Fruit fly (Drosophila melanogaster) whole organism, embryonic: ENCODE results near the gene Cyp4d14.

Experiments
- Ada2b ChIP-seq: fragments of 200-800 bp; sonication (Bioruptor generic); IDR thresholded peaks from 2 replicates; pipeline ENCODE4 v1.3.6; 2022; ENCODE audit warnings: missing biosample characterization, missing genetic modification characterization
- Atf3 ChIP-seq: fragments of 200-800 bp; sonication (Bioruptor generic); optimal IDR thresholded peaks from 3 replicates; lab custom pipeline; 2016; ENCODE audit warnings: missing biosample characterization, missing genetic modification characterization
- Atf6 ChIP-seq: fragments of 200-800 bp; sonication (Bioruptor generic); IDR thresholded peaks from 2 replicates; pipeline ENCODE4 v1.3.6; 2022; ENCODE audit warnings: missing biosample characterization, missing genetic modification characterization
- BEAF-32 ChIP-seq: fragments of 200-800 bp; sonication (Bioruptor generic); optimal IDR thresholded peaks from 3 replicates; lab custom pipeline; 2017; ENCODE audit warnings: missing biosample characterization, missing genetic modification characterization, mild to moderate bottlenecking, moderate library complexity, missing genetic modification reagents
- CG10274 ChIP-seq: fragments of 200-800 bp; sonication (Bioruptor generic); optimal IDR thresholded peaks from 3 replicates; lab custom pipeline; 2017; ENCODE audit warnings: missing biosample characterization, mild to moderate bottlenecking, missing genetic modification characterization
- CG11723 ChIP-seq: fragments of 200-800 bp; sonication (Bioruptor generic); optimal IDR thresholded peaks from 2 replicates; lab custom pipeline; 2017; ENCODE audit warnings: missing biosample characterization, mild to moderate bottlenecking, missing genetic modification characterization
- CG13287 ChIP-seq: fragments of 200-800 bp; sonication (Bioruptor generic); IDR thresholded peaks from 2 replicates; pipeline ENCODE4 v1.3.6; 2022; ENCODE audit warnings: missing biosample characterization, missing genetic modification characterization; ENCODE audit not compliant: partially characterized antibody
- CG13296 ChIP-seq: fragments of 200-800 bp; sonication (Bioruptor generic); optimal IDR thresholded peaks from 3 replicates; lab custom pipeline; 2018; ENCODE audit warnings: missing biosample characterization, mild to moderate bottlenecking, missing genetic modification characterization
- CG15073 ChIP-seq: fragments of 200-800 bp; sonication (Bioruptor generic); optimal IDR thresholded peaks from 2 replicates; lab custom pipeline; 2016; ENCODE audit warnings: missing biosample characterization, missing genetic modification characterization
- CG15514 ChIP-seq: fragments of 200-800 bp; sonication (Bioruptor generic); optimal IDR thresholded peaks from 3 replicates; lab custom pipeline; 2017; ENCODE audit warnings: missing biosample characterization, missing genetic modification characterization, mild to moderate bottlenecking, moderate library complexity, missing genetic modification reagents
- CG16813 ChIP-seq: fragments of 200-800 bp; sonication (Bioruptor generic); IDR thresholded peaks from 3 replicates; pipeline ENCODE4 v1.3.6; 2022; ENCODE audit warnings: missing biosample characterization, missing genetic modification characterization; ENCODE audit not compliant: partially characterized antibody
- CG17328 ChIP-seq: fragments of 200-800 bp; sonication (Bioruptor generic); IDR thresholded peaks from 2 replicates; pipeline ENCODE4 v1.3.6; 2022; ENCODE audit warnings: missing biosample characterization, missing genetic modification characterization
- CG2116 ChIP-seq: fragments of 200-800 bp; sonication (Bioruptor generic); optimal IDR thresholded peaks from 3 replicates; lab custom pipeline; 2018; ENCODE audit warnings: missing biosample characterization, mild to moderate bottlenecking, missing genetic modification characterization
- CG31441 ChIP-seq: fragments of 200-800 bp; sonication (Bioruptor generic); IDR thresholded peaks from 2 replicates; pipeline ENCODE4 v1.3.6; 2022; ENCODE audit warnings: missing biosample characterization, missing genetic modification characterization
- CG34376 ChIP-seq: fragments of 200-800 bp; sonication (Bioruptor generic); optimal IDR thresholded peaks from 2 replicates; lab custom pipeline; 2018; ENCODE audit warnings: missing biosample characterization, mild to moderate bottlenecking, missing genetic modification characterization
- CG5953 ChIP-seq: fragments of 200-800 bp; sonication (Bioruptor generic); IDR thresholded peaks from 2 replicates; pipeline ENCODE4 v1.3.6; 2022; ENCODE audit warnings: missing biosample characterization, missing genetic modification characterization
- CG6791 ChIP-seq: fragments of 200-800 bp; sonication (Bioruptor generic); IDR thresholded peaks from 3 replicates; pipeline ENCODE4 v1.3.6; 2022; ENCODE audit warnings: missing biosample characterization, missing genetic modification characterization; ENCODE audit not compliant: partially characterized antibody
- CG7839 ChIP-seq: fragments of 200-800 bp; sonication (Bioruptor generic); optimal IDR thresholded peaks from 3 replicates; lab custom pipeline; 2018; ENCODE audit warnings: missing biosample characterization, mild to moderate bottlenecking, missing genetic modification characterization, moderate library complexity
- CG8290 ChIP-seq, 3 experiments: fragments of 200-800 bp; sonication (Bioruptor generic); optimal IDR thresholded peaks; 2 replicates each; lab custom pipeline; 2016 to 2019; ENCODE audit warnings: missing biosample characterization in 3 of 3, missing genetic modification characterization in 3 of 3, mild to moderate bottlenecking in 2 of 3, moderate library complexity in 1 of 3
- CHES-1-like ChIP-seq: fragments of 200-800 bp; sonication (Bioruptor generic); optimal IDR thresholded peaks from 2 replicates; lab custom pipeline; 2016; ENCODE audit warnings: missing biosample characterization, missing genetic modification characterization
- Dad ChIP-seq: fragments of 200-800 bp; sonication (Bioruptor generic); optimal IDR thresholded peaks from 3 replicates; lab custom pipeline; 2016; ENCODE audit warnings: missing biosample characterization, missing genetic modification characterization
- Dip2 ChIP-seq: fragments of 200-800 bp; sonication (Bioruptor generic); IDR thresholded peaks from 2 replicates; pipeline ENCODE4 v1.3.6; 2022; ENCODE audit warnings: missing biosample characterization, missing genetic modification characterization
- Dref ChIP-seq: fragments of 200-800 bp; sonication (Bioruptor generic); IDR thresholded peaks from 2 replicates; pipeline ENCODE4 v1.3.6; 2022; ENCODE audit warnings: missing biosample characterization, missing genetic modification characterization
- Fer1 ChIP-seq: fragments of 200-800 bp; sonication (Bioruptor generic); optimal IDR thresholded peaks from 2 replicates; lab custom pipeline; 2017; ENCODE audit warnings: missing biosample characterization, mild to moderate bottlenecking, missing genetic modification characterization
- Fer2 ChIP-seq: fragments of 200-800 bp; sonication (Bioruptor generic); optimal IDR thresholded peaks from 2 replicates; lab custom pipeline; 2018; ENCODE audit warnings: missing biosample characterization, mild to moderate bottlenecking, missing genetic modification characterization, moderate library complexity
- HHEX ChIP-seq: fragments of 200-800 bp; sonication (Bioruptor generic); optimal IDR thresholded peaks from 3 replicates; lab custom pipeline; 2017; ENCODE audit warnings: missing biosample characterization, mild to moderate bottlenecking, missing genetic modification characterization, missing genetic modification reagents
- HmgD ChIP-seq: fragments of 200-800 bp; sonication (Bioruptor generic); optimal IDR thresholded peaks from 3 replicates; lab custom pipeline; 2016; ENCODE audit warnings: missing biosample characterization, missing genetic modification characterization
- Myb ChIP-seq: fragments of 200-800 bp; sonication (Bioruptor generic); optimal IDR thresholded peaks from 2 replicates; lab custom pipeline; 2016; ENCODE audit warnings: missing biosample characterization, missing genetic modification characterization
- Nf-YC ChIP-seq: fragments of 200-800 bp; optimal IDR thresholded peaks from 3 replicates; lab custom pipeline; 2019; ENCODE audit warnings: missing biosample characterization, mild to moderate bottlenecking, missing genetic modification characterization, moderate library complexity
- Sry-δ ChIP-seq: fragments of 200-800 bp; sonication (Bioruptor generic); optimal IDR thresholded peaks from 2 replicates; lab custom pipeline; 2016; ENCODE audit warnings: missing biosample characterization, missing genetic modification characterization
- Ssrp ChIP-seq: fragments of 200-800 bp; sonication (Bioruptor generic); optimal IDR thresholded peaks from 2 replicates; lab custom pipeline; 2018; ENCODE audit warnings: missing biosample characterization, mild to moderate bottlenecking, missing genetic modification characterization, moderate library complexity
- Taf1 ChIP-seq: fragments of 200-800 bp; sonication (Bioruptor generic); IDR thresholded peaks from 2 replicates; pipeline ENCODE4 v1.3.6; 2022; ENCODE audit warnings: missing biosample characterization, missing genetic modification characterization
- amos ChIP-seq: fragments of 200-800 bp; sonication (Bioruptor generic); IDR thresholded peaks from 2 replicates; pipeline ENCODE4 v1.3.6; 2022; ENCODE audit warnings: missing biosample characterization, missing genetic modification characterization; ENCODE audit not compliant: partially characterized antibody
- ash1 ChIP-seq: fragments of 200-800 bp; sonication (Bioruptor generic); optimal IDR thresholded peaks from 2 replicates; lab custom pipeline; 2018; ENCODE audit warnings: missing biosample characterization, mild to moderate bottlenecking, missing genetic modification characterization
- bbx ChIP-seq: fragments of 200-800 bp; sonication (Bioruptor generic); IDR thresholded peaks from 2 replicates; pipeline ENCODE4 v1.3.6; 2022; ENCODE audit warnings: missing biosample characterization, missing genetic modification characterization; ENCODE audit not compliant: partially characterized antibody
- cato ChIP-seq: fragments of 200-800 bp; sonication (Bioruptor generic); optimal IDR thresholded peaks from 2 replicates; lab custom pipeline; 2016; ENCODE audit warnings: missing biosample characterization, missing genetic modification characterization, borderline replicate concordance
- ci ChIP-seq: fragments of 200-800 bp; sonication (Bioruptor generic); IDR thresholded peaks from 3 replicates; pipeline ENCODE4 v1.3.6; 2022; ENCODE audit warnings: missing biosample characterization, missing genetic modification characterization
- ftz-f1 ChIP-seq: fragments of 200-800 bp; sonication (Bioruptor generic); optimal IDR thresholded peaks from 2 replicates; lab custom pipeline; 2016; ENCODE audit warnings: missing biosample characterization, missing genetic modification characterization
- hb ChIP-seq: fragments of 200-800 bp; sonication (Bioruptor generic); IDR thresholded peaks from 3 replicates; pipeline ENCODE4 v1.3.6; 2022; ENCODE audit warnings: missing biosample characterization, missing genetic modification characterization; ENCODE audit not compliant: partially characterized antibody
- hbn ChIP-seq: fragments of 200-800 bp; sonication (Bioruptor generic); IDR thresholded peaks from 2 replicates; pipeline ENCODE4 v1.3.6; 2022; ENCODE audit warnings: missing biosample characterization, missing genetic modification characterization; ENCODE audit not compliant: partially characterized antibody
- hth ChIP-seq: fragments of >200 bp; optimal IDR thresholded peaks from 2 replicates; lab custom pipeline; 2017; ENCODE audit warnings: inconsistent platforms
- inv ChIP-seq: fragments of 200-800 bp; sonication (Bioruptor generic); IDR thresholded peaks from 2 replicates; pipeline ENCODE4 v1.3.6; 2022; ENCODE audit warnings: missing biosample characterization, missing genetic modification characterization; ENCODE audit not compliant: partially characterized antibody
- knrl ChIP-seq: fragments of 200-800 bp; sonication (Bioruptor generic); IDR thresholded peaks from 3 replicates; pipeline ENCODE4 v1.3.6; 2022; ENCODE audit warnings: missing biosample characterization, missing genetic modification characterization; ENCODE audit not compliant: partially characterized antibody
- mirr ChIP-seq: fragments of 200-800 bp; sonication (Bioruptor generic); optimal IDR thresholded peaks from 3 replicates; lab custom pipeline; 2018; ENCODE audit warnings: missing biosample characterization, mild to moderate bottlenecking, missing genetic modification characterization
- nom ChIP-seq: fragments of 200-800 bp; sonication (Bioruptor generic); optimal IDR thresholded peaks from 2 replicates; lab custom pipeline; 2017; ENCODE audit warnings: missing biosample characterization, missing genetic modification characterization, mild to moderate bottlenecking, moderate library complexity, missing genetic modification reagents
- pan ChIP-seq, 4 experiments: fragments of >200 bp in 3 of 4; fragments of 200-800 bp in 1 of 4; sonication (Bioruptor generic) in 1 of 4; optimal IDR thresholded peaks in 3 of 4; IDR thresholded peaks in 1 of 4; 2 replicates each; pipeline versions ENCODE4 v1.3.6 to Lab custom; 2017 to 2022; ENCODE audit warnings: missing biosample characterization in 2 of 4, missing genetic modification characterization in 2 of 4, mixed read lengths in 1 of 4
- pzg ChIP-seq: fragments of 200-800 bp; sonication (Bioruptor generic); optimal IDR thresholded peaks from 3 replicates; lab custom pipeline; 2018; ENCODE audit warnings: missing biosample characterization, mild to moderate bottlenecking, missing genetic modification characterization, moderate library complexity
- usp ChIP-seq: fragments of >200 bp; optimal IDR thresholded peaks from 2 replicates; lab custom pipeline; 2017; ENCODE audit warnings: missing biosample characterization, missing genetic modification characterization
- yki ChIP-seq: fragments of >200 bp; optimal IDR thresholded peaks from 3 replicates; lab custom pipeline; 2018

Gene Cyp4d14

dm6 chrX:2145114-2145513 lies 30.0 kb downstream of the Cyp4d14 start, which contains the start of gene Pgd:
Pgd (plus strand) TSS chrX:2145136.
- TF ChIP-seq ash1 (GFP tag; lab: Kevin White, UChicago) (no peak), hth (no peak), Atf6 (GFP tag; lab: Robert Waterston, UW) (no peak), nom (peak; percentile 58), Dad (no peak), CG15073 (no peak), CG6791 (GFP tag; lab: Robert Waterston, UW) (peak; percentile 60; the same call in 2 of the 3 replicates), knrl (GFP tag; lab: Robert Waterston, UW) (peak; percentile 39; the same call in 1 of the 3 replicates), Ssrp (tag; lab: Kevin White, UChicago) (no peak), Dip2 (GFP tag; lab: Robert Waterston, UW) (no peak), mirr (GFP tag; lab: Kevin White, UChicago) (peak; percentile 3), ci (GFP tag; lab: Robert Waterston, UW) (0 out of 3 replicates have a peak, but pooled peaks have one; percentile 5), pan (optimal IDR thresholded peaks at IDR 0.05; lab: Kevin White, UChicago) (no peak), pan (GFP tag; optimal IDR thresholded peaks at IDR 0.05 in 1 of 2, IDR thresholded peaks at IDR 0.05 in 1 of 2) (peak in 1 of 2 experiments; percentile 29), HHEX (GFP tag; lab: Kevin White, UChicago) (no peak), CG10274 (GFP tag; lab: Kevin White, UChicago) (no peak), CG16813 (GFP tag; lab: Robert Waterston, UW) (peak; percentile 47; the same call in 1 of the 3 replicates), bbx (GFP tag; lab: Robert Waterston, UW) (peak; percentile 73), HmgD (GFP tag; lab: Kevin White, UChicago) (no peak), Myb (peak; percentile 73), CG2116 (GFP tag; lab: Kevin White, UChicago) (peak; percentile 9), Sry-δ (GFP tag; lab: Kevin White, UChicago) (peak; percentile 59), CG17328 (GFP tag; lab: Robert Waterston, UW) (no peak), hb (GFP tag; lab: Robert Waterston, UW) (no peak), CG13296 (GFP tag; lab: Kevin White, UChicago) (peak; percentile 25), inv (GFP tag; lab: Robert Waterston, UW) (peak; percentile 34; the same call in 1 of the 2 replicates), cato (no peak), CG15514 (GFP tag; lab: Kevin White, UChicago) (peak; percentile 39), CG34376 (GFP tag; lab: Kevin White, UChicago) (peak; percentile 39), Ada2b (GFP tag; lab: Robert Waterston, UW) (no peak), Atf3 (GFP tag; lab: Kevin White, UChicago) (no peak), Taf1 (no peak), CG31441 (GFP tag; lab: Robert Waterston, UW) (no peak), CG13287 (GFP tag; lab: Robert Waterston, UW) (peak; percentile 79), BEAF-32 (GFP tag; lab: Kevin White, UChicago) (peak; percentile 71), Fer2 (no peak), CHES-1-like (GFP tag; lab: Kevin White, UChicago) (no peak), CG5953 (GFP tag; lab: Robert Waterston, UW) (no peak), amos (peak; percentile 69; the same call in 1 of the 2 replicates), Dref (GFP tag; lab: Robert Waterston, UW) (peak; percentile 68), hbn (GFP tag; lab: Robert Waterston, UW) (peak; percentile 64), CG7839 (tag; lab: Kevin White, UChicago) (no peak), Fer1 (GFP tag; lab: Kevin White, UChicago) (peak; percentile 37), usp (GFP tag; lab: Kevin White, UChicago) (no peak), CG11723 (GFP tag; lab: Kevin White, UChicago) (no peak), pzg (GFP tag; lab: Kevin White, UChicago) (peak; percentile 56), ftz-f1 (GFP tag; lab: Kevin White, UChicago) (peak; percentile 63), Nf-YC (peak; percentile 12), CG8290 (GFP tag; optimal IDR thresholded peaks at IDR 0.05; lab: Kevin White, UChicago) (no peak), CG8290 (tag; optimal IDR thresholded peaks at IDR 0.05; lab: Kevin White, UChicago) (peak in 1 of 2 experiments; percentile 24), yki (lab: Kevin White, UChicago) (no peak)
